Fruit fly (Drosophila melanogaster) whole organism, embryonic: Measurements from ENCODE around the gene Polr1C.

Experiments used
- Adf1 ChIP-seq: fragments of 200-800 bp; sonication (Bioruptor generic); IDR thresholded peaks from 2 replicates; pipeline ENCODE4 v1.3.6; 2022; ENCODE audit warnings: missing biosample characterization, missing genetic modification characterization
- Asciz ChIP-seq: fragments of 200-800 bp; sonication (Bioruptor generic); optimal IDR thresholded peaks from 2 replicates; lab custom pipeline; 2017; ENCODE audit warnings: missing biosample characterization, mild to moderate bottlenecking, missing genetic modification characterization, missing genetic modification reagents
- B-H1 ChIP-seq: fragments of 200-800 bp; sonication (Bioruptor generic); IDR thresholded peaks from 3 replicates; pipeline ENCODE4 v1.3.6; 2022; ENCODE audit warnings: missing biosample characterization, missing genetic modification characterization
- CG11560 ChIP-seq: fragments of 200-800 bp; sonication (Bioruptor generic); IDR thresholded peaks from 3 replicates; pipeline ENCODE4 v1.3.6; 2022; ENCODE audit warnings: missing biosample characterization, missing genetic modification characterization
- CG13123 ChIP-seq: fragments of 200-800 bp; sonication (Bioruptor generic); optimal IDR thresholded peaks from 2 replicates; lab custom pipeline; 2016; ENCODE audit warnings: missing biosample characterization, missing genetic modification characterization
- CG1529 ChIP-seq: fragments of 200-800 bp; sonication (Bioruptor generic); optimal IDR thresholded peaks from 3 replicates; lab custom pipeline; 2018; ENCODE audit warnings: missing biosample characterization, missing genetic modification characterization
- CG1647 ChIP-seq: fragments of 200-800 bp; sonication (Bioruptor generic); optimal IDR thresholded peaks from 3 replicates; lab custom pipeline; 2016; ENCODE audit warnings: missing biosample characterization, missing genetic modification characterization
- CG17359 ChIP-seq: fragments of 200-800 bp; sonication (Bioruptor generic); optimal IDR thresholded peaks from 3 replicates; lab custom pipeline; 2018; ENCODE audit warnings: missing biosample characterization, mild to moderate bottlenecking, missing genetic modification characterization, moderate library complexity
- CG17802 ChIP-seq: fragments of 200-800 bp; sonication (Bioruptor generic); optimal IDR thresholded peaks from 2 replicates; lab custom pipeline; 2018; ENCODE audit warnings: missing biosample characterization, mild to moderate bottlenecking, missing genetic modification characterization, moderate library complexity
- CG18476 ChIP-seq: fragments of 200-800 bp; sonication (Bioruptor generic); optimal IDR thresholded peaks from 2 replicates; lab custom pipeline; 2016; ENCODE audit warnings: missing biosample characterization, mild to moderate bottlenecking, missing genetic modification characterization
- CG31388 ChIP-seq: fragments of 200-800 bp; sonication (Bioruptor generic); optimal IDR thresholded peaks from 2 replicates; lab custom pipeline; 2016; ENCODE audit warnings: missing biosample characterization, missing genetic modification characterization
- CG3847 ChIP-seq: fragments of 200-800 bp; sonication (Bioruptor generic); IDR thresholded peaks from 2 replicates; pipeline ENCODE4 v1.3.6; 2022; ENCODE audit warnings: missing biosample characterization, missing genetic modification characterization
- CG3995 ChIP-seq: fragments of 200-800 bp; sonication (Bioruptor generic); optimal IDR thresholded peaks from 3 replicates; lab custom pipeline; 2016; ENCODE audit warnings: missing biosample characterization, missing genetic modification characterization
- CG6683 ChIP-seq: fragments of 200-800 bp; sonication (Bioruptor generic); optimal IDR thresholded peaks from 2 replicates; lab custom pipeline; 2017; ENCODE audit warnings: missing biosample characterization, mild to moderate bottlenecking, missing genetic modification characterization, missing genetic modification reagents
- CG6689 ChIP-seq: fragments of 200-800 bp; sonication (Bioruptor generic); IDR thresholded peaks from 2 replicates; pipeline ENCODE4 v1.3.6; 2022; ENCODE audit warnings: missing biosample characterization, missing genetic modification characterization
- CG7963 ChIP-seq: fragments of 200-800 bp; sonication (Bioruptor generic); IDR thresholded peaks from 3 replicates; pipeline ENCODE4 v1.3.6; 2022; ENCODE audit warnings: missing biosample characterization, missing genetic modification characterization; ENCODE audit not compliant: partially characterized antibody
- CG7987 ChIP-seq: fragments of 200-800 bp; sonication (Bioruptor generic); optimal IDR thresholded peaks from 2 replicates; lab custom pipeline; 2018; ENCODE audit warnings: missing biosample characterization, mild to moderate bottlenecking, missing genetic modification characterization, moderate library complexity
- CG8765 ChIP-seq: fragments of 200-800 bp; sonication (Bioruptor generic); IDR thresholded peaks from 2 replicates; pipeline ENCODE4 v1.3.6; 2022; ENCODE audit warnings: missing biosample characterization, missing genetic modification characterization
- CG8944 ChIP-seq: fragments of 200-800 bp; sonication (Bioruptor generic); optimal IDR thresholded peaks from 3 replicates; lab custom pipeline; 2016; ENCODE audit warnings: missing biosample characterization, missing genetic modification characterization
- CG9817 ChIP-seq: fragments of 200-800 bp; sonication (Bioruptor generic); optimal IDR thresholded peaks from 2 replicates; lab custom pipeline; 2018; ENCODE audit warnings: missing biosample characterization, mild to moderate bottlenecking, missing genetic modification characterization, moderate library complexity
- CTCF ChIP-seq: fragments of 200-800 bp; sonication (Bioruptor generic); optimal IDR thresholded peaks from 2 replicates; lab custom pipeline; 2017; ENCODE audit warnings: missing biosample characterization, mild to moderate bottlenecking, missing genetic modification characterization, moderate library complexity
- Dad ChIP-seq: fragments of 200-800 bp; sonication (Bioruptor generic); optimal IDR thresholded peaks from 3 replicates; lab custom pipeline; 2016; ENCODE audit warnings: missing biosample characterization, missing genetic modification characterization
- Dip3 ChIP-seq: fragments of 200-800 bp; sonication (Bioruptor generic); optimal IDR thresholded peaks from 3 replicates; lab custom pipeline; 2016; ENCODE audit warnings: missing biosample characterization, missing genetic modification characterization
- HHEX ChIP-seq: fragments of 200-800 bp; sonication (Bioruptor generic); optimal IDR thresholded peaks from 3 replicates; lab custom pipeline; 2017; ENCODE audit warnings: missing biosample characterization, mild to moderate bottlenecking, missing genetic modification characterization, missing genetic modification reagents
- HmgD ChIP-seq: fragments of 200-800 bp; sonication (Bioruptor generic); optimal IDR thresholded peaks from 3 replicates; lab custom pipeline; 2016; ENCODE audit warnings: missing biosample characterization, missing genetic modification characterization
- Lim3 ChIP-seq: fragments of 200-800 bp; sonication (Bioruptor generic); IDR thresholded peaks from 2 replicates; pipeline ENCODE4 v1.3.6; 2022; ENCODE audit warnings: missing biosample characterization, missing genetic modification characterization
- Oli ChIP-seq: fragments of 200-800 bp; sonication (Bioruptor generic); optimal IDR thresholded peaks from 2 replicates; lab custom pipeline; 2018; ENCODE audit warnings: missing biosample characterization, mild to moderate bottlenecking, missing genetic modification characterization, moderate library complexity
- Rfx ChIP-seq: fragments of 200-800 bp; sonication (Bioruptor generic); IDR thresholded peaks from 2 replicates; pipeline ENCODE4 v1.3.6; 2022; ENCODE audit warnings: missing biosample characterization, missing genetic modification characterization
- Sry-δ ChIP-seq: fragments of 200-800 bp; sonication (Bioruptor generic); optimal IDR thresholded peaks from 2 replicates; lab custom pipeline; 2016; ENCODE audit warnings: missing biosample characterization, missing genetic modification characterization
- Vsx1 ChIP-seq: fragments of 200-800 bp; sonication (Bioruptor generic); optimal IDR thresholded peaks from 2 replicates; lab custom pipeline; 2017; ENCODE audit warnings: missing biosample characterization, mild to moderate bottlenecking, missing genetic modification characterization, missing genetic modification reagents
- Xbp1 ChIP-seq: fragments of 200-800 bp; sonication (Bioruptor generic); optimal IDR thresholded peaks from 3 replicates; lab custom pipeline; 2016; ENCODE audit warnings: missing biosample characterization, mild to moderate bottlenecking, missing genetic modification characterization
- abd-A ChIP-seq: fragments of 200-800 bp; sonication (Bioruptor generic); optimal IDR thresholded peaks from 3 replicates; lab custom pipeline; 2019; ENCODE audit warnings: missing biosample characterization, mild to moderate bottlenecking, missing genetic modification characterization, moderate library complexity
- ash1 ChIP-seq: fragments of 200-800 bp; sonication (Bioruptor generic); optimal IDR thresholded peaks from 2 replicates; lab custom pipeline; 2018; ENCODE audit warnings: missing biosample characterization, mild to moderate bottlenecking, missing genetic modification characterization
- dati ChIP-seq: fragments of 200-800 bp; sonication (Bioruptor generic); IDR thresholded peaks from 2 replicates; pipeline ENCODE4 v1.3.6; 2022; ENCODE audit warnings: missing biosample characterization, missing genetic modification characterization
- ems ChIP-seq: fragments of 200-800 bp; sonication (Bioruptor generic); optimal IDR thresholded peaks from 3 replicates; lab custom pipeline; 2016; ENCODE audit warnings: missing biosample characterization, missing genetic modification characterization
- ewg ChIP-seq: fragments of 200-800 bp; sonication (Bioruptor generic); optimal IDR thresholded peaks from 3 replicates; lab custom pipeline; 2017; ENCODE audit warnings: mild to moderate bottlenecking, missing biosample characterization, missing genetic modification reagents, missing genetic modification characterization
- fu2 ChIP-seq: fragments of 200-800 bp; sonication (Bioruptor generic); optimal IDR thresholded peaks from 2 replicates; lab custom pipeline; 2016; ENCODE audit warnings: missing biosample characterization, missing genetic modification characterization
- gro ChIP-seq: fragments of 200-800 bp; sonication (Bioruptor generic); optimal IDR thresholded peaks from 2 replicates; lab custom pipeline; 2016; ENCODE audit warnings: missing biosample characterization, missing genetic modification characterization
- hkb ChIP-seq, 2 experiments: fragments of 200-800 bp in 1 of 2; fragments of >200 bp in 1 of 2; sonication (Bioruptor generic) in 1 of 2; IDR thresholded peaks in 1 of 2; optimal IDR thresholded peaks in 1 of 2; 2 replicates each; pipeline versions ENCODE4 v1.3.6 to Lab custom; 2017 to 2022; ENCODE audit warnings: missing biosample characterization in 1 of 2, missing genetic modification characterization in 1 of 2
- inv ChIP-seq: fragments of 200-800 bp; sonication (Bioruptor generic); IDR thresholded peaks from 2 replicates; pipeline ENCODE4 v1.3.6; 2022; ENCODE audit warnings: missing biosample characterization, missing genetic modification characterization; ENCODE audit not compliant: partially characterized antibody
- prd ChIP-seq, 3 experiments: fragments of >200 bp in 2 of 3; fragments of 200-800 bp in 1 of 3; sonication (Bioruptor generic) in 1 of 3; optimal IDR thresholded peaks in 2 of 3; IDR thresholded peaks in 1 of 3; 2 replicates in 2 of 3; 3 replicates in 1 of 3; pipeline versions ENCODE4 v1.3.6 to Lab custom; 2017 to 2022; ENCODE audit warnings: missing biosample characterization in 1 of 3, missing genetic modification characterization in 1 of 3
- repo ChIP-seq: fragments of 200-800 bp; sonication (Bioruptor generic); optimal IDR thresholded peaks from 2 replicates; lab custom pipeline; 2016; ENCODE audit warnings: missing biosample characterization, missing genetic modification characterization
- sens ChIP-seq: fragments of 200-800 bp; sonication (Bioruptor generic); peaks from one replicate; lab custom pipeline; 2016; ENCODE audit warnings: missing biosample characterization, missing genetic modification characterization
- sens-2 ChIP-seq: fragments of 200-800 bp; sonication (Bioruptor generic); IDR thresholded peaks from 2 replicates; pipeline ENCODE4 v1.3.6; 2022; ENCODE audit warnings: missing biosample characterization, missing genetic modification characterization
- slou ChIP-seq: fragments of 200-800 bp; sonication (Bioruptor generic); optimal IDR thresholded peaks from 3 replicates; lab custom pipeline; 2016; ENCODE audit warnings: missing biosample characterization, missing genetic modification characterization
- sqz ChIP-seq: fragments of 200-800 bp; sonication (Bioruptor generic); optimal IDR thresholded peaks from 3 replicates; lab custom pipeline; 2018; ENCODE audit warnings: missing biosample characterization, mild to moderate bottlenecking, missing genetic modification characterization
- trem ChIP-seq: fragments of 200-800 bp; optimal IDR thresholded peaks from 3 replicates; lab custom pipeline; 2019; ENCODE audit warnings: missing biosample characterization, mild to moderate bottlenecking, missing genetic modification characterization, moderate library complexity
- ttk ChIP-seq: fragments of 200-800 bp; sonication (Bioruptor generic); IDR thresholded peaks from 2 replicates; pipeline ENCODE4 v2.1.2; 2022; ENCODE audit warnings: missing biosample characterization, missing genetic modification characterization
- vnd ChIP-seq: fragments of 200-800 bp; sonication (Bioruptor generic); IDR thresholded peaks from 3 replicates; pipeline ENCODE4 v1.3.6; 2022; ENCODE audit warnings: missing biosample characterization, missing genetic modification characterization; ENCODE audit not compliant: partially characterized antibody

Polr1C gene

dm6 chr2L:4999389-5000032 is 30.7 kb downstream of the Polr1C start (continued):
- TF ChIP-seq CG9817 (tag; lab: Kevin White, UChicago) (peak; percentile 65), sens (GFP tag; lab: Kevin White, UChicago) (peak; percentile 95), dati (0 out of 2 replicates have a peak, but pooled peaks have one; percentile 49), Lim3 (GFP tag; lab: Robert Waterston, UW) (no peak), Xbp1 (GFP tag; lab: Kevin White, UChicago) (peak; percentile 75), B-H1 (GFP tag; lab: Robert Waterston, UW) (peak; percentile 69), Sry-δ (GFP tag; lab: Kevin White, UChicago) (peak; percentile 10), ttk (GFP tag; lab: Robert Waterston, UW) (peak; percentile 72; the same call in 1 of the 2 replicates), fu2 (GFP tag; lab: Kevin White, UChicago) (peak; percentile 21), sens-2 (GFP tag; lab: Robert Waterston, UW) (peak; percentile 38; the same call in 1 of the 2 replicates), abd-A (no peak), Dad (GFP tag; lab: Kevin White, UChicago) (peak; percentile 44), CG17802 (tag; lab: Kevin White, UChicago) (no peak), trem (tag; lab: Kevin White, UChicago) (peak; percentile 24), CG11560 (tag; lab: Robert Waterston, UW) (peak; percentile 60; the same call in 1 of the 3 replicates), slou (GFP tag; lab: Kevin White, UChicago) (peak; percentile 27), Rfx (peak; percentile 86), ewg (GFP tag; lab: Kevin White, UChicago) (peak; percentile 41), HmgD (GFP tag; lab: Kevin White, UChicago) (no peak), CG13123 (GFP tag; lab: Kevin White, UChicago) (peak; percentile 20), vnd (GFP tag; lab: Robert Waterston, UW) (no peak), CG31388 (GFP tag; lab: Kevin White, UChicago) (peak; percentile 24), Vsx1 (GFP tag; lab: Kevin White, UChicago) (peak; percentile 35), CG7987 (no peak), hkb (optimal IDR thresholded peaks at IDR 0.05; lab: Kevin White, UChicago) (no peak), hkb (GFP tag; IDR thresholded peaks at IDR 0.05; lab: Robert Waterston, UW) (peak; percentile 64), inv (GFP tag; lab: Robert Waterston, UW) (no peak), prd (optimal IDR thresholded peaks at IDR 0.05; lab: Kevin White, UChicago) (no peak), prd (GFP tag; IDR thresholded peaks at IDR 0.05; lab: Robert Waterston, UW) (peak; percentile 87), ems (GFP tag; lab: Kevin White, UChicago) (peak; percentile 61), gro (GFP tag; lab: Kevin White, UChicago) (peak; percentile 21), repo (GFP tag; lab: Kevin White, UChicago) (peak; percentile 35), Asciz (GFP tag; lab: Kevin White, UChicago) (peak; percentile 52), CG3847 (peak; percentile 57; the same call in 1 of the 2 replicates), CG18476 (GFP tag; lab: Kevin White, UChicago) (peak; percentile 30), Adf1 (GFP tag; lab: Robert Waterston, UW) (no peak), Dip3 (peak; percentile 62), CG8765 (peak; percentile 51; the same call in 1 of the 2 replicates), HHEX (GFP tag; lab: Kevin White, UChicago) (peak; percentile 46), CG3995 (GFP tag; lab: Kevin White, UChicago) (peak; percentile 40), CG1647 (GFP tag; lab: Kevin White, UChicago) (peak; percentile 36), CG6689 (peak; percentile 76), CG8944 (GFP tag; lab: Kevin White, UChicago) (peak; percentile 43), CG1529 (no peak), CG17359 (tag; lab: Kevin White, UChicago) (peak; percentile 78), CTCF (GFP tag; lab: Kevin White, UChicago) (peak; percentile 26), ash1 (no peak), sqz (GFP tag; lab: Kevin White, UChicago) (peak; percentile 21), CG7963 (no peak), CG6683 (GFP tag; lab: Kevin White, UChicago) (no peak), Oli (peak; percentile 74)
